Fruit fly (Drosophila melanogaster) S2 (cell line): ENCODE data around the gene dally.

Experiments
- CG8478 ChIP-seq: fragments of >200 bp; optimal IDR thresholded peaks from 2 replicates; lab custom pipeline; 2018
- CTCF ChIP-seq, 2 experiments: fragments of >200 bp; optimal IDR thresholded peaks; 2 replicates each; lab custom pipeline; 2018

dm6 chr3L:8787240-8787639, 40.1 kb upstream of the dally start:
- TF ChIP-seq CG8478 (lab: Kevin White, UChicago) (no peak), CTCF (optimal IDR thresholded peaks at IDR 0.05; lab: Kevin White, UChicago) (no peak)
